Fruit fly (Drosophila melanogaster) S2 (cell line): ENCODE data around the gene CG34260.
A peak's percentile ranks its signal among the peaks of the same experiment; 100 is the strongest.

ENCODE experiments used
- CG8478 ChIP-seq: fragments of >200 bp; optimal IDR thresholded peaks from 2 replicates; lab custom pipeline; 2018
- CTCF ChIP-seq, 2 experiments: fragments of >200 bp; optimal IDR thresholded peaks; 2 replicates each; lab custom pipeline; 2018

Gene CG34260

DNA sequence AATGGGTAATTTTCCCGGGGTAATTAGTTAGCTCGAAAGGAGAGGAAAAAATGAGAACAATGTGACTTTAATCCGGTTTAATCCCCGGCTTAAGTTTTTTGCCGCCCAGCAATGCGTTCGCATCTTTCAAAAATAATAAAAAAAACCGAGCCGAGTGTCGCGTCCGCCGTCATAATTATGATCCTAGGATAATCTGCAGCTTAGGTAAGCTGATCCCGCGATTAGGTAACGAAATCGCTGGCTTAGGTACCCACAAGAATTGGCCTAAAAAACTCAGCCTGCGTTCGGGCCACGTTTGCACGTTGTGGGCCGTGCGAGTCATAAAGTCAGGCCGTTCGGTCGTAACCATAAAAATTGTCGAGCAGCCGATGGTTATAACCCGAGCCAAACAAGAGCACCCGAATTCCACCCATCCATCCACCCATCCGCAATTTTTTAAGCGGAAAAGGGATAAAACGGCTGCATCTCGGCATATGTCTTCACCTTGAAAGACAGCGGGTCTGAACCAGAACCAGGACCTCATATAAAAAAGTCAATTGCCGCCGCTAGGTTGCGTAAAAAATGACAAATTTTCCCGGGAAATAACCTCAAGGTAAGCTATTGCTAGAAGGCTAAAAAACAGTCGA is 16.6 kb upstream of the CG34260 start:
- TF ChIP-seq CG8478 (lab: Kevin White, UChicago), result no peak

DNA sequence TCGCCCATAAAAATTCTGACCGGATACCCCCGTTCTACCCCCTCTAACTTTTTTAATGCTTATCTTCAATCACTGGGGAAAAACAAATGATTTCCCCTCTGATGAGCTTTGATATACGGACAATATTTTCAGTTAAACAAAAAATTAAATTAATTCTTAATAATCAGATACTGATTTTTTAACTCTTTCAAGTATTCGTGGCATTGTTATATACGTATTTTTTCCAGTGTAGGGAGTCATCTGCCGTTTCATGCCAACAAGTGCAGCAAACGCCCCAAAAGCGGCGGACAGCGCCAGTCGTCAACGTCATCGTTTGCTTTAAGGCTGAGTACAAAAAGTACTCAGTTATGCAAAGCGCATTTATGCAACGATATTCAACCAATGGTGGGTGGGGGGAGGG is 13.2 kb upstream of the CG34260 start:
- TF ChIP-seq CG8478 (lab: Kevin White, UChicago) (no peak), CTCF (optimal IDR thresholded peaks at IDR 0.05; lab: Kevin White, UChicago) (no peak)

DNA sequence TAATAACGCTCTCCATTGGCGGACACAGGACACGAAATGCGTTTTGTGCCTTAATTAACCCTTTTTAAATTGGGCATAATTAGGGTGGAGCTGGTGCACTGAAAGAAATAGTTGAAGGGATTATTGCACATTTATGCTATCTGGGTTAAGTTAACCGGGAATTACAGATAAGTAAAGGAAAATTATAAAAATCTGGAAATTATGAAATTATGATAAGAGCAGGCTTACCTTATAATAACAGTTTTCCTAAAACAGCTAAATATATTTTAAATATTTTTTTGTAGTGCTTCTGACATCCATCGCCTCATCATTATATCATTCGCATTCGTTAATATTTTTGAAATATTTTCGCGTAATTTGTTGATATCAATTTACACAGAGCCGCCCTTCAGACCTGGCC is 6.7 kb upstream of the CG34260 start:
- TF ChIP-seq CG8478 (lab: Kevin White, UChicago), result no peak
- no peak for TF ChIP-seq CTCF (optimal IDR thresholded peaks at IDR 0.05; lab: Kevin White, UChicago)

DNA sequence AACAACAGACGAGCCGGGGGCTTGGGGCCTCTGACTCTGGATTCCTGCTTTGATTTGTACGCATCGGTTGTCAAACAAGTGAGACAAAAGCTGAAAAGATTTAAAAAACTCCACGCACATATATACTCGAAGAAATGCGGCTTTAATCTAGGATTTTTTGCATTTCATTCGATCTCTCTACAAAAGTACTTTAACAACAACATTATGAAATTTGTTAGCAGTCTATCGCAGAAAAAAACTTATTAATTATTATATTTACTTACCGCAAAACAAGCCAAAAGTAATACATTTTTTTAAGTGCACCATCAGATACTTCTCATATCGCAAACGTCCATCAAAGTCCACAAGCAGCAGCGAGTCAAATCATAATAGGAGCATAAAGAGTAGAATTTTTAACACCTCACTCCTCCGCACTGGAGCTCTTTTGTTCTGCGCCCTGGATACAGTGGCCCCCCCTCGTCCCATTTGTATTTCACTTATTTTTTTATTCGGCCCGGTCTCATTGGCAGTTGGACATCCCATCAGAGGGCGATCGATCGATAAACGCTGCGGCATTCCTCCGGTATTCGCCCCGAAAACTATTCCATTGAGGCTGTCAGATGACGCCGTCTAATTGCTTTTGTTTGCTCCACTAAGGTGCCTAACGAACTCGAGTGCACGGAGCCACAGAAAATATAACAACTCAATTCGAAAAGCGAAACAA is 3.3 kb upstream of the CG34260 start:
- TF ChIP-seq CG8478 (lab: Kevin White, UChicago) (no peak), CTCF (optimal IDR thresholded peaks at IDR 0.05; lab: Kevin White, UChicago) (no peak)

DNA sequence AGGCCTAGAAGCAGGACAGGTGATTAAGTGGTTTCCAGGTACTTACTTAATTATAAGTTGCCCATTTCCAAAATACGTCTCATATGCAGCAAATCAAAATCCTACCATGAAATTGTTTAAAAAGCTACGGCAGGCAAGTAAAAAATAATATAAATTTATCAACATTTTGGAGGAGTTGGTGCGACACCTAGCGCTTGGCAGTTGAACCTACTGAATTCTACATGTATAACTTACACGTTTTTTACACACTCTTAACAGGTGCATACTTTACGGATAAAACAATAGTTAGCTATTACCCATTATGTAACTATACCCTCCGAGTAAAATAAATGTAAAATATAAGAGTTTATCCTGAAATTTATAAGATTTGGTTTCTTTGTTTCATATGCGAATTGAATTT is 2.5 kb upstream of the CG34260 start:
- peak; percentile 84 to 95 for TF ChIP-seq CTCF (optimal IDR thresholded peaks at IDR 0.05; lab: Kevin White, UChicago)
- TF ChIP-seq CG8478 (lab: Kevin White, UChicago), result no peak

DNA sequence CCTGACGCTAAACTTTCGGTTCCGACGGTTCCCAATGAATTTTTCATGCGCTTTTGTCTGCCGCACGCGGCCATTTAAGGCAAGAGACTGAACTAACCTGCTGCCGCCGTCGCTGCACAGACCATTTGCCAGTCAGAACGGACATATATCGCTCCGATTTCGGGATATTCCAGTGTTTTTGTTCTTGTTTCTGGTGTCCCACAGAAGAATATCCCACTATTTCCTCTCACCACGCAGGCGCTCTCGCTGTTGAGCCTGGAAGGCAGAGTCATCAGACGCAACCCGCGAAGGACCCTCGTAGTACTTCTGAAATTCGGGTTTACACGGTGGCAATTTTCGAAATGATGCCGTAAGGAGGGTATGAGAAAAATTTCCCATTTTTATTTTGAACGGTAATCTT is 5.2 kb downstream of the CG34260 start, which contains the start of gene cmpy:
cmpy (minus strand) TSS at position 101 of the 400 bp plus-strand sequence.
- TF ChIP-seq CTCF (optimal IDR thresholded peaks at IDR 0.05; lab: Kevin White, UChicago) (no peak), CG8478 (lab: Kevin White, UChicago) (no peak)

DNA sequence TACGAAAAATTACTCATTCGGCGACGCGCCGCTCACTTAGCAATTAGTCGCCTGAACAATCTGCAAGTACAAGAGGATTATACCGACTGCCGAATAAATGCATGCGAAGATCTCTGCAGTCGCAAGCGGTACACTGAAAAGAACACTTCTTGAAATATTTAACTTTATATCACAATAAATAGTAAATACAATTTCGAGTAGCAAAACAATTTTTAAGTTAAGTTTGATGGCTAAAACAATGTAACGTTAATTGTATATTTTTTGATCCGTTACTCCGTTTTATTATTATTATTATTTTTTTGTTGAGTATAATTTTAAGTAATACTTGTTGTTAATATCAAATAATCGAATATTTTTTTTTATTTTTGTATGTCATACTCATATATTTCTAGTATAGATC is 15.5 kb downstream of the CG34260 start:
- TF ChIP-seq CTCF (optimal IDR thresholded peaks at IDR 0.05; lab: Kevin White, UChicago) (no peak), CG8478 (lab: Kevin White, UChicago) (no peak)

DNA sequence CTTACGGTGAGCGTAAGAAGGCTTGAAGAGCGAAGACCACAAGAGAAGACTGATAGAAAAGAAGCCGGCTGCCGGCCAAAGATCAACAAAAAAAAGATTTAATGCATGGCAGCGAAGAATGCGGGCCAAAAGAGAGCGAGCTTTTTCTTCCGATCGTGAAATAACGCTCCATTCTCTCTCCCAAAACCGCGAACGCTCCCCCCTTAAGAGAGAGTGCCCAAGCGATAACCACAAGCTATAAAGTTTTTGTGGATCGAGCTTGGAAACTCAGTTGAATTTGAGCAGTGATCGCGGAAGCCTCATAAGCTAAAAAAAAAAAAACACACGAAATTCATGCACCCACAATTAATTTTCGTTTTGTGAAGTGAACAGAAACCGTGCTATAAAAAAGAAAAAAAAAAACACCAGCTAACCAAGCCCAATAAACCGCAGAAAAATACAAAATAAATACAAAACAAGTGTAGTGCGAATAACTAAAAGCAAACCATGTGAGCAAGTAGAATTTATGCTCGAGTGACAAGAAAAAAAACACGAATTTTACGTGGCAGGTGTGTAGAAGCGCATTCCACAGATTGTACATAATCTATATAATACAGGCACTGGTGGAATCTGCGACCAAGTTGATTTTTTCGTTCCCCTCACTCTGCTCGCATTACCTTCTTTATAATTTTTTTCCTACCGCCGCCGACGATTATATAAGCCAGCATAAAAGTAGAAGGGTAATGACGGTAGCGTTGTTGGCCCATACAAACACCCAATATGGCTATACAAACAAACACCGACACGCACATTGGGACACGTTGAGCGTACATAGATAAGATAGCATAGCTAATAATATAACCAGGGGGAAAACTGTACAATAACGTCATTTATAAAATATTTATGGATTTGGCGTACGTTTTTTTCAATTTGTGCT is 16.7 kb downstream of the CG34260 start, which contains the start of gene CG13252:
CG13252 (plus strand) TSS at position 269 of the 916 bp plus-strand sequence.
- TF ChIP-seq CG8478 (lab: Kevin White, UChicago) (no peak), CTCF (optimal IDR thresholded peaks at IDR 0.05; lab: Kevin White, UChicago) (no peak)

DNA sequence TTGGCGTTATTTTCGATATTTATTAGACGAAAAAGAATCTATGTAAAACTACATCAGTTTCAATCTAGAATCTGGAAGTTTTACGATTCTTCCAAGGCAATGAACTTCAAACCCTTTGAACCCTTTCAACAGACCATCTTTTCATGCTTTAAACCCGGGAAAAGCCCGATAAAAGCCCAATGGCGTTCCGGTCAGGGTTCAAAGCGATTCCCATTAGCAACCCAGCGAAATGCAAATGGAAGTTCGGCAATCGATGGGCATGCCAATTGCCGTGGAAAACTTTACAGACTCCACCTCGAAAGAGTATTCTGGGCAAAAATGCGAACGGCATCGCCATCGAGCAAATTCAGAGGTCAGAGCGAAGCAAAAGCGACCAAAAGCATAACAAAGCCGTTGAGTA is 18.6 kb downstream of the CG34260 start:
- TF ChIP-seq CG8478 (lab: Kevin White, UChicago), result no peak
- TF ChIP-seq CTCF (optimal IDR thresholded peaks at IDR 0.05; lab: Kevin White, UChicago), result no peak

DNA sequence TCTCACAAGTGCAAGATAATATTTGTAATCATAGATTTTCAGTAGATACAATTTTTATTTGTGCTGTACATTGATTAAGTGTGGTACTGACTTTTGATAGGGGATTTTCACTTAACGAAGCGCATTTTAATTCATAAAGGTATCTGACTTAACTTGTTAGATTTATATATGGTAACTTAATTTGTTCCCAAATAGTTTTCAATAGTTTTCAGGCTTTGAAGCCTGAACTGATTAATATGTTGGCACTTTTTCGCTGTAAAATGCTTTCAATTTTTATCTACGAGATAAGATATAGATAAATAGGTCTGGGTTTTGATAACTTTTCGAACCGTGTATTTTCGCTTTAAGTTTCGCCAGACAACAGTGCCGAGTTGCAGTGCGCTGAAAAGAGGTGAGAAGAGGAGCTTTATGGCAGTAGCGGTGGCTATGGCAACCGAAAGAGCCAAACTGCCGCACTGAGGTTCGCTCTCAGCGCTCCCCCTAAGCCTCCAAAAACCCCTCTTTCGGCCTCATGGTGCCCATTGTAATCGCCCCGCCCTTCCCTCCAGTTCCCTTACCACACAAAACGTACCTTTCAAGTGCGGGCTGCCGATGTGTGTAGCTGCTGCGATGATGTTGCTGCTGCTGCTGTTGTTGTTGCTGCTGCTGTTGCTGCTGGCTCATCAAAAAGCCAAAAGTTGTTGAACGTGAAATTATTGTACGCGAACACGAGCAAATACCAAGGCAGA is 19.8 kb downstream of the CG34260 start:
- no peak for TF ChIP-seq CTCF (optimal IDR thresholded peaks at IDR 0.05; lab: Kevin White, UChicago)
- TF ChIP-seq CG8478 (lab: Kevin White, UChicago), result no peak

DNA sequence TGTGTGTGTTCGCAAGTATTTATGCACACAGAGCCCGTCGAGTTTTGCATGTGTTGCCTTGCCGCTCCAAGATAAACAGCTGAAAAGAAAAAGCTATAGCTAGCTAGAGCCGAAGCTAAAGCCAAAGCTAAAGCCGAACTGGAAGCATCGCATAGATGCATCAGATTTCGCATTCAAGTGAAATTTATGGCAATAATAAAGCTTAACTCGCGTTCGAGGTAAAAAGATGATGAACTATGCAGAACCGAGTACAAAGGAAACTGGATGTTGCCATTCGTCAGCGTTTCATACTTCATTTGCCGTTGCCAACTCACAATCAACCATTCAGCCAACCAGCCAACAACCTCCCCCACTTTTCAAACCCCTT is 20.3 kb downstream of the CG34260 start:
- TF ChIP-seq CTCF (optimal IDR thresholded peaks at IDR 0.05; lab: Kevin White, UChicago) (no peak), CG8478 (lab: Kevin White, UChicago) (no peak)

DNA sequence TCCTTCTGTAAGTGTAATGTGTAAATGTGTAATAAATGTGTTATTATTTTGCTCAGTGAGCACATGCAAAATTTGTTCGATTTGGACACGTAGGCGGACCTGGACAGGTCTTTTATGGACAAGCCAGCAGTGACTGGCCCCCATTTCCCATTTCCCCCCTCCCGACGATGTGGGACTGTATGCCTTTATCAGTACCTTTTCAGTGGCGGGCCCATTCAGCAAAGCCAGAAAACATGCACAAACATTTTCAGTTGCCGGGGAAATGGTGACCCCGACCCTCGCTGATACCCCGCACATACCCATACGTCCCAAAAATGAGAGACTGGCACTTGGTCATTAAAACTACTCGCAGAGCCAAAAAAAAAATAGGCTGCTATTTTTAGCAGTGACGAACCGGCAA is 22.4 kb downstream of the CG34260 start:
- TF ChIP-seq CG8478 (lab: Kevin White, UChicago), result no peak
- no peak for TF ChIP-seq CTCF (optimal IDR thresholded peaks at IDR 0.05; lab: Kevin White, UChicago)

DNA sequence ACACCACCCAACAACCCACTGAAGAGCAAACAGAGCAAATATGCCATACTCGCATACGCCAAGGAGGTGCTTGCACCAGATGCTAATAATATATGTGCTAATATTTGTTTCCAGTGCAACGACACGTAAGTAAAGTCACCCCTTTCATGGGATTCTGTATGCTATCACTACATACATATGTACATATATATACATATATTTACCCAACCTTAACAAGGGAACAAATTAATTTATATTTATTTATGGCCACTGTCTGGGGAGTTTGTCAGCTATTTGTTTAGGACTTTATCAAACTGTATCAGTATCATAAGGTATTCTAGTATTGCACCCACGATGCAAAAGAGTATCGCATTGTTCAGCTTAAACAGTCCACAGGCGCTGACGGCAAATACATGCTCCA is 23.4 kb downstream of the CG34260 start:
- no peak for TF ChIP-seq CG8478 (lab: Kevin White, UChicago)
- no peak for TF ChIP-seq CTCF (optimal IDR thresholded peaks at IDR 0.05; lab: Kevin White, UChicago)

DNA sequence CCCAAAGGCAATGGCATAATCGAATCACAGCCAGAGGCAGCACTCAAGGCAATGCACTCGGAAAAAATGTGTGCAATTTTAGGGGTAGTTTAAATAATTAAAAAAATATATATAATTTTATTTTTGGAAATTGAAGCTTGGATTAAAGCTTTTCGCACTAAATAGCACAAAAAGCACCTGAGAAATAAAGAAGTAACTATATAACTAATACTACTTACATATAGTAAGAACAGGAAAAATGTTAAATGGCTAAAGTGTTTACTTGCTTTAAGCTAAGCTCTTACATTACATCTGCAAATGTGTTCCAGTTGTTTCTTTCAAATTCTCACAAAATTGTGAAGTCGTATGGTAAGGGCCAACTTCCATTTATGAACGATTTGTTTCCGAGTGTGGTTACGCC is 25.5 kb downstream of the CG34260 start, which contains the start of gene Gr77a:
Gr77a (minus strand) TSS at position 17 of the 400 bp plus-strand sequence.
- no peak for TF ChIP-seq CTCF (optimal IDR thresholded peaks at IDR 0.05; lab: Kevin White, UChicago)
- no peak for TF ChIP-seq CG8478 (lab: Kevin White, UChicago)
